Worm (Caenorhabditis elegans) whole organism, early embryonic: Measurements from ENCODE around the gene spe-49.
A peak's percentile ranks its signal among the peaks of the same experiment; 100 is the strongest.

Source experiments
- B0310.2 ChIP-seq: sonication (generic microtip); optimal IDR thresholded peaks from 2 replicates; lab custom pipeline; 2016; ENCODE audit warnings: mild to moderate bottlenecking, missing genetic modification characterization, missing compliant biosample characterization
- F13C5.2 ChIP-seq: sonication (generic microtip); optimal IDR thresholded peaks from 2 replicates; lab custom pipeline; 2017; ENCODE audit warnings: mild to moderate bottlenecking, missing genetic modification characterization, inconsistent platforms, missing compliant biosample characterization
- aly-1 ChIP-seq: sonication (generic microtip); optimal IDR thresholded peaks from 2 replicates; lab custom pipeline; 2016; ENCODE audit warnings: missing genetic modification characterization, missing compliant biosample characterization
- ama-1 ChIP-seq: fragments of 150-350 bp; optimal IDR thresholded peaks from 2 replicates; lab custom pipeline; 2014
- ceh-13 ChIP-seq: fragments of 200-800 bp; sonication (Bioruptor generic); optimal IDR thresholded peaks from 2 replicates; lab custom pipeline; 2018; ENCODE audit warnings: mild to moderate bottlenecking, missing genetic modification characterization, missing compliant biosample characterization
- ceh-36 ChIP-seq: sonication (generic microtip); optimal IDR thresholded peaks from 2 replicates; lab custom pipeline; 2016; ENCODE audit warnings: missing genetic modification characterization, inconsistent platforms, missing compliant biosample characterization
- ets-7 ChIP-seq: sonication (generic microtip); optimal IDR thresholded peaks from 2 replicates; lab custom pipeline; 2016; ENCODE audit warnings: missing genotype, missing genetic modification characterization, missing compliant biosample characterization
- flt-1 ChIP-seq: fragments of 200-800 bp; sonication (Bioruptor generic); IDR thresholded peaks from 2 replicates; pipeline ENCODE4 v1.3.6; 2022; ENCODE audit warnings: missing genetic modification characterization, missing compliant biosample characterization
- hmbx-1 ChIP-seq: sonication (generic microtip); optimal IDR thresholded peaks from 2 replicates; lab custom pipeline; 2016; ENCODE audit warnings: mild to moderate bottlenecking, missing genetic modification characterization, missing compliant biosample characterization
- hmg-4 ChIP-seq: fragments of 200-800 bp; sonication (Bioruptor generic); optimal IDR thresholded peaks from 2 replicates; lab custom pipeline; 2018; ENCODE audit warnings: mild to moderate bottlenecking, missing genetic modification characterization, missing compliant biosample characterization
- hnd-1 ChIP-seq: sonication (generic microtip); optimal IDR thresholded peaks from 2 replicates; lab custom pipeline; 2016; ENCODE audit warnings: missing genetic modification characterization, missing compliant biosample characterization
- pes-1 ChIP-seq: fragments of 200-800 bp; sonication (Bioruptor generic); IDR thresholded peaks from 2 replicates; pipeline ENCODE4 v1.3.6; 2022; ENCODE audit warnings: missing genetic modification reagents, missing genetic modification characterization, missing compliant biosample characterization
- scrt-1 ChIP-seq: fragments of 200-800 bp; sonication (Bioruptor generic); IDR thresholded peaks from 2 replicates; pipeline ENCODE4 v1.3.6; 2022; ENCODE audit warnings: missing genetic modification characterization, missing compliant biosample characterization
- sea-1 ChIP-seq: fragments of 200-800 bp; sonication (Bioruptor generic); conservative IDR thresholded peaks from 2 replicates; pipeline ENCODE4 v1.3.6; 2022; ENCODE audit warnings: missing genetic modification characterization, missing compliant biosample characterization
- tbx-11 ChIP-seq: fragments of 200-800 bp; sonication (Bioruptor generic); IDR thresholded peaks from 2 replicates; pipeline ENCODE4 v1.3.6; 2022; ENCODE audit warnings: missing genetic modification characterization, missing compliant biosample characterization
- tbx-37 ChIP-seq: fragments of 200-800 bp; sonication (Bioruptor generic); conservative IDR thresholded peaks from 2 replicates; pipeline ENCODE4 v1.3.6; 2022; ENCODE audit warnings: missing genetic modification reagents, missing genetic modification characterization, missing compliant biosample characterization
- tra-4 ChIP-seq: sonication (generic microtip); optimal IDR thresholded peaks from 2 replicates; lab custom pipeline; 2017; ENCODE audit warnings: missing genetic modification characterization, missing compliant biosample characterization

The spe-49 gene

ce11 chrV:6286343-6286742 is 5.2 kb downstream of the spe-49 start, which contains the start of gene srn-1:
srn-1 (minus strand) TSS chrV:6286443.
- TF ChIP-seq hmg-4 (GFP tag; lab: Kevin White, UChicago) (no peak), hnd-1 (tag; lab: Kevin White, UChicago) (no peak), tbx-37 (GFP tag; lab: Robert Waterston, UW) (no peak), scrt-1 (GFP tag; lab: Robert Waterston, UW) (no peak), hmbx-1 (no peak), aly-1 (tag; lab: Kevin White, UChicago) (no peak), F13C5.2 (tag; lab: Kevin White, UChicago) (no peak), pes-1 (no peak), ama-1 (lab: Kevin White, UChicago) (no peak), ets-7 (no peak), B0310.2 (tag; lab: Kevin White, UChicago) (no peak), flt-1 (GFP tag; lab: Robert Waterston, UW) (no peak), tra-4 (tag; lab: Kevin White, UChicago) (no peak), ceh-36 (tag; lab: Kevin White, UChicago) (no peak), ceh-13 (no peak), tbx-11 (GFP tag; lab: Robert Waterston, UW) (no peak), sea-1 (GFP tag; lab: Robert Waterston, UW) (no peak)

ce11 chrV:6288607-6289006 is 7.4 kb downstream of the spe-49 start, which contains the start of gene K12B6.11:
K12B6.11 (plus strand) TSS chrV:6288907.
- no peak for TF ChIP-seq scrt-1 (GFP tag; lab: Robert Waterston, UW)
- no peak for TF ChIP-seq hnd-1 (tag; lab: Kevin White, UChicago)
- TF ChIP-seq ceh-36 (tag; lab: Kevin White, UChicago), result no peak
- TF ChIP-seq tbx-37 (GFP tag; lab: Robert Waterston, UW), result no peak
- no peak for TF ChIP-seq tra-4 (tag; lab: Kevin White, UChicago)
- no peak for TF ChIP-seq F13C5.2 (tag; lab: Kevin White, UChicago)
- TF ChIP-seq ama-1 (lab: Kevin White, UChicago), result no peak
- TF ChIP-seq B0310.2 (tag; lab: Kevin White, UChicago), result no peak
- no peak for TF ChIP-seq ceh-13
- no peak for TF ChIP-seq tbx-11 (GFP tag; lab: Robert Waterston, UW)
- no peak for TF ChIP-seq hmg-4 (GFP tag; lab: Kevin White, UChicago)
- TF ChIP-seq pes-1, result no peak

ce11 chrV:6291301-6291700 is 10.1 kb downstream of the spe-49 start:
- TF ChIP-seq ama-1 (lab: Kevin White, UChicago), result no peak
- no peak for TF ChIP-seq F13C5.2 (tag; lab: Kevin White, UChicago)
- TF ChIP-seq pes-1, result no peak
- no peak for TF ChIP-seq hmg-4 (GFP tag; lab: Kevin White, UChicago)
- TF ChIP-seq hnd-1 (tag; lab: Kevin White, UChicago), result no peak
- no peak for TF ChIP-seq hmbx-1
- TF ChIP-seq tbx-37 (GFP tag; lab: Robert Waterston, UW), result no peak
- no peak for TF ChIP-seq aly-1 (tag; lab: Kevin White, UChicago)
- no peak for TF ChIP-seq ets-7
- no peak for TF ChIP-seq B0310.2 (tag; lab: Kevin White, UChicago)
- no peak for TF ChIP-seq tbx-11 (GFP tag; lab: Robert Waterston, UW)
- TF ChIP-seq tra-4 (tag; lab: Kevin White, UChicago), result no peak
- TF ChIP-seq sea-1 (GFP tag; lab: Robert Waterston, UW), result no peak
- no peak for TF ChIP-seq ceh-13

- TF ChIP-seq tra-4 (tag; lab: Kevin White, UChicago), result no peak
- no peak for TF ChIP-seq B0310.2 (tag; lab: Kevin White, UChicago)
These were observed 11.2 kb downstream of the spe-49 start, which contains the start of gene K12B6.9 for ce11 chrV:6292401-6292800. K12B6.9 (minus strand) TSS chrV:6292666.

- peak; percentile 59; the same call in 1 of the 2 replicates for TF ChIP-seq pes-1
These were observed 15.4 kb downstream of the spe-49 start for ce11 chrV:6296536-6296935.

- no peak for TF ChIP-seq aly-1 (tag; lab: Kevin White, UChicago)
- no peak for TF ChIP-seq F13C5.2 (tag; lab: Kevin White, UChicago)
- TF ChIP-seq hnd-1 (tag; lab: Kevin White, UChicago), result no peak
- no peak for TF ChIP-seq scrt-1 (GFP tag; lab: Robert Waterston, UW)
- TF ChIP-seq tbx-37 (GFP tag; lab: Robert Waterston, UW), result no peak
- TF ChIP-seq tbx-11 (GFP tag; lab: Robert Waterston, UW), result no peak
- TF ChIP-seq ceh-13, result no peak
- TF ChIP-seq pes-1, result no peak
- no peak for TF ChIP-seq hmg-4 (GFP tag; lab: Kevin White, UChicago)
- TF ChIP-seq tra-4 (tag; lab: Kevin White, UChicago), result no peak
- TF ChIP-seq sea-1 (GFP tag; lab: Robert Waterston, UW), result no peak
- no peak for TF ChIP-seq ets-7
- TF ChIP-seq B0310.2 (tag; lab: Kevin White, UChicago), result no peak
- no peak for TF ChIP-seq ama-1 (lab: Kevin White, UChicago)
- no peak for TF ChIP-seq ceh-36 (tag; lab: Kevin White, UChicago)
- TF ChIP-seq flt-1 (GFP tag; lab: Robert Waterston, UW), result no peak
- no peak for TF ChIP-seq hmbx-1
These were observed 19.9 kb downstream of the spe-49 start for ce11 chrV:6301046-6301445.

- TF ChIP-seq hmg-4 (GFP tag; lab: Kevin White, UChicago) (no peak), ama-1 (lab: Kevin White, UChicago) (no peak), tra-4 (tag; lab: Kevin White, UChicago) (no peak), aly-1 (tag; lab: Kevin White, UChicago) (no peak), hmbx-1 (no peak), scrt-1 (GFP tag; lab: Robert Waterston, UW) (no peak)
These were observed 21.3 kb downstream of the spe-49 start for ce11 chrV:6302465-6302864.

ce11 chrV:6303471-6303870 is 22.3 kb downstream of the spe-49 start, which contains the start of gene sago-1:
sago-1 (plus strand) TSS chrV:6303771.
- TF ChIP-seq tbx-11 (GFP tag; lab: Robert Waterston, UW) (no peak), hmg-4 (GFP tag; lab: Kevin White, UChicago) (no peak), scrt-1 (GFP tag; lab: Robert Waterston, UW) (no peak), sea-1 (GFP tag; lab: Robert Waterston, UW) (no peak)
